Worm (Caenorhabditis elegans): Measurements from ENCODE around the gene dohh-1.

DNA sequence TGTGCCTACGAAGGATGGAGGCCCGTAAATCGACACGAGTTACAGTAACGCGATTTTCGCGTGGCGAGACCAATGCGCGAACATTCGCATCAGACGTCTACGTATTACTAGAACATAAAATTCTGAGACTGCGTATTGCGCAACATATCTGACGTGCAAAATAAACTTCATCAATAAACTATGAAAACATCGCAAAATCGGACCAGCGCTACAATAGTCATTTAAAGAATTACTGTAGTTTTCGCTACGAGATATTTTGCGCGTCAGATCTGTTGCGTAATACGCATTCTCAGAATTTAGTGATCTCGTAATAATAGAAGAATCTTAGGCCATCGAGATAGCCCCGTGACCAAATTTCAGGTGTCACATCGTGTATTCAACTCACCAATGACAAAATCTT lies 14.6 kb downstream of the dohh-1 start:
- no peak for TF ChIP-seq elt-2 (tag; optimal IDR thresholded peaks at IDR 0.05)
- no peak for TF ChIP-seq rnt-1 (tag; optimal IDR thresholded peaks at IDR 0.05)
- TF ChIP-seq syd-9 (tag; optimal IDR thresholded peaks at IDR 0.05): no peak
- TF ChIP-seq fax-1 (tag; optimal IDR thresholded peaks at IDR 0.05): no peak
- no peak for TF ChIP-seq C08G9.2 (tag; optimal IDR thresholded peaks at IDR 0.05)
- TF ChIP-seq ceh-24 (tag; optimal IDR thresholded peaks at IDR 0.05): no peak

Measured in whole organism, late embryonic.